Fruit fly (Drosophila melanogaster) Kc167 (cell line): ENCODE data around the gene nerfin-2.

Experiments used
- h ChIP-seq: fragments of >200 bp; optimal IDR thresholded peaks from 3 replicates; lab custom pipeline; 2018; ENCODE audit warnings: missing external identifiers
- insv ChIP-seq: fragments of >200 bp; optimal IDR thresholded peaks from 3 replicates; lab custom pipeline; 2018; ENCODE audit warnings: missing external identifiers
- psq ChIP-seq: fragments of >200 bp; optimal IDR thresholded peaks from 2 replicates; lab custom pipeline; 2017; ENCODE audit warnings: missing external identifiers
- ttk ChIP-seq: sonication (Bioruptor generic); optimal IDR thresholded peaks from 2 replicates; lab custom pipeline; 2017; ENCODE audit warnings: missing external identifiers

DNA sequence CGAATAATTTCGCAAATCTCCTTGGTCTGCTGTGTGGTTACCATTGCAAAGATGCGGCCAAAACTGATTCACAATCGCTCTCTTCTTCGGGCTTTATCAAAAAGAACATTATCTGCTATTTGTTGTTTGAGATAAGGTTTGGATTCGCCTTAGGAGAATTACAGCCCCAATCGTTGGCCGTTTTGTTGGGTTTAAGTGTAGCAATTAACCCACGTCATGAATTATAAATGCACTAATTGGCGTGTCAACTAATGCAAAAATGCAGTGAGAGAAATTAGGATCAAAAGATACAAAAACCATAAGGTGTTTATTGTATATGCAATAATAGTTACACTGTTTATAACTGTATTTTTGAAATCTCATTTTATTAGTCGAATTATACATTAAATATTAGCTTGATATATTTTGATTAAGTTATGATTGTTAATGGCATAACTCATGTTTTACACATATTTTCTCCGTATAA is 4.4 kb downstream of the nerfin-2 start, which contains the start of gene Alp13:
- TF ChIP-seq psq (lab: Kevin White, UChicago) (no peak), ttk (lab: Kevin White, UChicago) (no peak), h (lab: Kevin White, UChicago) (no peak), insv (lab: Kevin White, UChicago) (no peak)
